Worm (Caenorhabditis elegans) whole organism, midembryonic: ENCODE measurements around the gene F56D6.23.

Experiments
- T22C8.4 ChIP-seq: fragments of 200-800 bp; sonication (Bioruptor generic); IDR thresholded peaks from 2 replicates; pipeline ENCODE4 v1.3.6; 2022; ENCODE audit warnings: missing genetic modification characterization, missing compliant biosample characterization
- cog-1 ChIP-seq: sonication (generic microtip); optimal IDR thresholded peaks from 2 replicates; lab custom pipeline; 2016; ENCODE audit warnings: missing genetic modification characterization, missing compliant biosample characterization
- flt-1 ChIP-seq: fragments of 200-800 bp; sonication (Bioruptor generic); IDR thresholded peaks from 2 replicates; pipeline ENCODE4 v1.3.6; 2022; ENCODE audit warnings: missing genetic modification characterization, missing compliant biosample characterization
- klf-2 ChIP-seq: fragments of 200-800 bp; sonication (Bioruptor generic); conservative IDR thresholded peaks from 2 replicates; pipeline ENCODE4 v1.3.6; 2022; ENCODE audit warnings: missing genetic modification reagents, missing genetic modification characterization, missing compliant biosample characterization
- med-1 ChIP-seq: sonication (generic microtip); optimal IDR thresholded peaks from 2 replicates; lab custom pipeline; 2017; ENCODE audit warnings: missing genetic modification characterization, mild to moderate bottlenecking, missing compliant biosample characterization, antibody characterized with exemption, missing genetic modification reagents; ENCODE audit not compliant: insufficient read depth
- ref-1 ChIP-seq: fragments of 200-800 bp; sonication (Bioruptor generic); conservative IDR thresholded peaks from 2 replicates; pipeline ENCODE4 v1.3.6; 2022; ENCODE audit warnings: missing genetic modification reagents, missing genetic modification characterization, missing compliant biosample characterization
- tab-1 ChIP-seq: fragments of 200-800 bp; sonication (Bioruptor generic); IDR thresholded peaks from 2 replicates; pipeline ENCODE4 v1.3.6; 2022; ENCODE audit warnings: missing genetic modification characterization, missing compliant biosample characterization
- ztf-23 ChIP-seq: fragments of 200-800 bp; sonication (Bioruptor generic); IDR thresholded peaks from 2 replicates; pipeline ENCODE4 v1.3.6; 2022; ENCODE audit warnings: missing genetic modification reagents, missing genetic modification characterization, missing compliant biosample characterization
- ztf-29 ChIP-seq: fragments of 200-800 bp; sonication (Bioruptor generic); IDR thresholded peaks from 2 replicates; pipeline ENCODE4 v1.3.6; 2022; ENCODE audit warnings: missing genetic modification reagents, missing genetic modification characterization, missing compliant biosample characterization

The F56D6.23 gene

DNA sequence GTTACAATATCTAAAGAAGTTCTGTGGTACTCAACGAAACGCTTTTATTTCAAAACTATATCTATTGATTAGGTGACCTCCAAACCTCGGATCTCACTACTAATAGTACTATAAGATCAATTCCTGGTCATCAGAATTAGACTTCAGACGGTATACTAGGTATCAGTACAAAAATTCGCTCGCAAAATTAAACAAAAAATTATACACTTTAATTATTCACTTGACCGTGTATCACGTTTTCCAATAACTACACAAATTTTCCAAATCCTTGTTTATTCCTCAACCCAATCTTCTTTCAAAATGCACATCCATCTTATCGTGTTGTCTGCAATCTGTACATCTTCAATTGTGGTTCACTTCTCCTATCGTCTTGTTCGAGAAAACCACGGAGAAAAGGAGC, at the start of gene F56D6.23:
F56D6.23 (plus strand) TSS at position 301 of the 400 bp plus-strand sequence.
- TF ChIP-seq T22C8.4 (GFP tag; lab: Robert Waterston, UW) (no peak), ztf-23 (GFP tag; lab: Robert Waterston, UW) (no peak), tab-1 (GFP tag; lab: Robert Waterston, UW) (no peak), flt-1 (GFP tag; lab: Robert Waterston, UW) (no peak), med-1 (GFP tag; lab: Kevin White, UChicago) (no peak), klf-2 (no peak), ztf-29 (no peak), cog-1 (no peak), ref-1 (GFP tag; lab: Robert Waterston, UW) (no peak)

DNA sequence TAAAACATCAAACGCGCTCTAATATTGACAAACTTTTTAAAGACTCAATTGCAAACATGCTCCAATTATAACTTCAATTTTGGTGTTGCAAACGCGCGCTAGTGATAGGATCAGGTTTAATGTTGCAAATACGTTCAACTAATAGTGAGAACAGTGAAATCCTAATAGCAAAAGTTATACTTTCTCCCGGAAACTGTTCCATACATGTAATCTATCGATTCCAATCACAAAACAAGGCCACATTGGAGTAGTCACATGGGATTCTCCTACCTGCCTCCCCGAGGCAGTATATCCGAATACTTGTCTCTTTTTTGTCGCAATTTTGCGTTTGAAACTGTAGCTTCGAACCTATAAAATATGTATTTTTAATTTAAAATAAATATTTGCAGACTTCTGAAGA, 48.4 kb upstream of the F56D6.23 start:
- TF ChIP-seq klf-2 (no peak), med-1 (GFP tag; lab: Kevin White, UChicago) (no peak)

- no peak for TF ChIP-seq flt-1 (GFP tag; lab: Robert Waterston, UW)
- no peak for TF ChIP-seq ztf-23 (GFP tag; lab: Robert Waterston, UW)
Measured at ce11 chrIV:3873195-3873594, 45.1 kb upstream of the F56D6.23 start.

DNA sequence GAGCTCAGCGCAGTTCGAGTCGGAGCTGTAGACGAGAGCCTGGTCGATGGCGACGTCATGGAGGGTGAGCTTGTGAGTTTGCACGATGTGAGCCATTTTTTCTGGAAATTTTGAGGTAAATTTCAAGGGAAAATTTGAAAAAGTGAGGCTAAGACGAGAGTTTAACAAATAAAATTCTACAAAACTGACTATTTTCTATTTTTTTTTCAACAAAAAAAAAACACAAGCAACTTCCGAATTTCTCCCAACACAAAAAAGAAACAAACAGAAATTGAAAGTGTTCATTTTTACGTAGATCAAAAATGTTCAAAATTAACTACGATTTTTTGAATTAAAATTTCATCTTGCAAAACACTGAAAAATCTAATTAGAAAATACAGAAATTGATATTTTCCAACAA, 44.6 kb upstream of the F56D6.23 start, which contains the start of gene F37C4.5:
F37C4.5 (minus strand) TSS at position 101 of the 400 bp plus-strand sequence.
- TF ChIP-seq tab-1 (GFP tag; lab: Robert Waterston, UW): no peak
- no peak for TF ChIP-seq med-1 (GFP tag; lab: Kevin White, UChicago)
- TF ChIP-seq flt-1 (GFP tag; lab: Robert Waterston, UW): no peak
- TF ChIP-seq klf-2: no peak
- TF ChIP-seq ztf-23 (GFP tag; lab: Robert Waterston, UW): no peak
- no peak for TF ChIP-seq T22C8.4 (GFP tag; lab: Robert Waterston, UW)
- TF ChIP-seq ref-1 (GFP tag; lab: Robert Waterston, UW): no peak
- TF ChIP-seq cog-1: no peak
- TF ChIP-seq ztf-29: no peak

ce11 chrIV:3874417-3874816, 43.8 kb upstream of the F56D6.23 start:
- TF ChIP-seq tab-1 (GFP tag; lab: Robert Waterston, UW): no peak
- TF ChIP-seq med-1 (GFP tag; lab: Kevin White, UChicago): no peak
- no peak for TF ChIP-seq cog-1
- no peak for TF ChIP-seq klf-2
- no peak for TF ChIP-seq ztf-29
- TF ChIP-seq ztf-23 (GFP tag; lab: Robert Waterston, UW): no peak

ce11 chrIV:3875260-3875659, 43.0 kb upstream of the F56D6.23 start:
- no peak for TF ChIP-seq cog-1
- no peak for TF ChIP-seq tab-1 (GFP tag; lab: Robert Waterston, UW)
- no peak for TF ChIP-seq klf-2
- TF ChIP-seq ztf-23 (GFP tag; lab: Robert Waterston, UW): no peak
- TF ChIP-seq ref-1 (GFP tag; lab: Robert Waterston, UW): no peak
- TF ChIP-seq flt-1 (GFP tag; lab: Robert Waterston, UW): no peak
- TF ChIP-seq med-1 (GFP tag; lab: Kevin White, UChicago): no peak
- no peak for TF ChIP-seq ztf-29
- no peak for TF ChIP-seq T22C8.4 (GFP tag; lab: Robert Waterston, UW)

DNA sequence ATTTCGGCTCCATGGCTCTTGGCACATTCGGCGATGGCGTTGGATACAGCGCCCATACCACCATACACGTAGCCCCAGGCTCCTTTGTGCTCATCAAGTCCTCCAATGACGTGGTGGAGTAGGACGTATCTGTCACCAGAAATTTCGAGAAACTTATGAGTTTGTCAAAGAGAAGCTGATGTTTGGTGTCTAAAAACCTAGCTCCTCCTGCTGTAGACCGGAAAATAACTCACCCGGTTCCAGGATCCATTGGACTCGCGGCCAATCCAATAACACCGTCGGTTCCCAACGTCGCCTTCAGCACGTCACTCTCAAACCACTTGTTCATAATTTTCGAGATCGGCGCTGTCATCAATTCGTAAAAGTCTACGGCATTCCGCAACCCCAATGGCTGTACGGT, 41.3 kb upstream of the F56D6.23 start:
- TF ChIP-seq klf-2 (no peak), med-1 (GFP tag; lab: Kevin White, UChicago) (no peak), ztf-29 (no peak), tab-1 (GFP tag; lab: Robert Waterston, UW) (no peak), flt-1 (GFP tag; lab: Robert Waterston, UW) (no peak), T22C8.4 (GFP tag; lab: Robert Waterston, UW) (no peak), cog-1 (no peak), ref-1 (GFP tag; lab: Robert Waterston, UW) (no peak), ztf-23 (GFP tag; lab: Robert Waterston, UW) (no peak)

ce11 chrIV:3878283-3878938, 39.8 kb upstream of the F56D6.23 start, which contains the start of gene F37C4.6:
F37C4.6 (minus strand) TSS chrIV:3878333.
- TF ChIP-seq ztf-23 (GFP tag; lab: Robert Waterston, UW): no peak
- TF ChIP-seq cog-1: no peak
- TF ChIP-seq ztf-29: no peak
- TF ChIP-seq ref-1 (GFP tag; lab: Robert Waterston, UW): no peak
- no peak for TF ChIP-seq T22C8.4 (GFP tag; lab: Robert Waterston, UW)
- no peak for TF ChIP-seq med-1 (GFP tag; lab: Kevin White, UChicago)
- no peak for TF ChIP-seq klf-2
- TF ChIP-seq tab-1 (GFP tag; lab: Robert Waterston, UW): no peak

- TF ChIP-seq ztf-29: no peak
- no peak for TF ChIP-seq klf-2
- no peak for TF ChIP-seq flt-1 (GFP tag; lab: Robert Waterston, UW)
- no peak for TF ChIP-seq cog-1
- TF ChIP-seq ztf-23 (GFP tag; lab: Robert Waterston, UW): no peak
- TF ChIP-seq tab-1 (GFP tag; lab: Robert Waterston, UW): no peak
- no peak for TF ChIP-seq T22C8.4 (GFP tag; lab: Robert Waterston, UW)
- no peak for TF ChIP-seq med-1 (GFP tag; lab: Kevin White, UChicago)
- no peak for TF ChIP-seq ref-1 (GFP tag; lab: Robert Waterston, UW)
Measured at ce11 chrIV:3881119-3881518, 37.1 kb upstream of the F56D6.23 start, which contains the start of the genes F37C4.8 and oac-23. F37C4.8 (minus strand) TSS chrIV:3881219. oac-23 (plus strand) TSS chrIV:3881441.

DNA sequence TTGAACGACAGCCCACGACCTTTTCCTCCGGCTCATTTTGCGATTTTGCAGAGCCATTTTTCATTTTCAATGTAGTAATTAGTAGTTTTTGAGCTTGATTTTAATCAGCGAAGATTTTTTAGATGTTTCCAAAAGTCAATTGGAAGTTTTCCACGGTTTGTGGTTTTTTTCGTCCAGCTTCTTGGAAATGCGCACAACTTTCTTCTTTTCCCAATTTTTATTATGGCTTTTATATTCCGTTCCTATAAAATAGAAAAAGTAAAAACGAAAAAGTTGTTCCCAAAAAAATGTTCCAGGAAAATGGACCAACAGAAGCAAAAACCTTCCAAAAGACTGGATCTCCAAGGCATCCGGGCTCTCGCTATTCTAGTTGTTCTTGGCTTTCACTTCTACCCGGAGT, 32.9 kb upstream of the F56D6.23 start, which contains the start of gene oac-22:
oac-22 (plus strand) TSS at position 301 of the 400 bp plus-strand sequence.
- no peak for TF ChIP-seq cog-1
- no peak for TF ChIP-seq flt-1 (GFP tag; lab: Robert Waterston, UW)
- no peak for TF ChIP-seq klf-2
- no peak for TF ChIP-seq T22C8.4 (GFP tag; lab: Robert Waterston, UW)
- TF ChIP-seq ztf-29: no peak
- TF ChIP-seq ztf-23 (GFP tag; lab: Robert Waterston, UW): no peak
- no peak for TF ChIP-seq ref-1 (GFP tag; lab: Robert Waterston, UW)
- TF ChIP-seq tab-1 (GFP tag; lab: Robert Waterston, UW): no peak
- no peak for TF ChIP-seq med-1 (GFP tag; lab: Kevin White, UChicago)
